Fruit fly (Drosophila melanogaster) S2 (cell line): ENCODE data around the gene CG42846.

Experiments
- CG8478 ChIP-seq: fragments of >200 bp; optimal IDR thresholded peaks from 2 replicates; lab custom pipeline; 2018
- CTCF ChIP-seq, 2 experiments: fragments of >200 bp; optimal IDR thresholded peaks; 2 replicates each; lab custom pipeline; 2018

dm6 chr3L:270760-271500 lies 39.5 kb upstream of the CG42846 start, which contains the start of gene miple2:
- no peak for TF ChIP-seq CG8478 (lab: Kevin White, UChicago)
- TF ChIP-seq CTCF (optimal IDR thresholded peaks at IDR 0.05; lab: Kevin White, UChicago): no peak
